Worm (Caenorhabditis elegans) whole organism, L2 larva: ENCODE data around the gene marb-1.
A peak's percentile ranks its signal among the peaks of the same experiment; 100 is the strongest.

Source experiments
- C34F6.9 ChIP-seq: fragments of 150-350 bp; optimal IDR thresholded peaks from 2 replicates; lab custom pipeline; 2014; ENCODE audit warnings: missing biosample characterization, missing genetic modification characterization
- F13H6.1 ChIP-seq: sonication (generic microtip); optimal IDR thresholded peaks from 2 replicates; lab custom pipeline; 2016; ENCODE audit warnings: missing genetic modification characterization, missing compliant biosample characterization
- R02D3.7 ChIP-seq: fragments of 150-350 bp; optimal IDR thresholded peaks from 2 replicates; lab custom pipeline; 2014; ENCODE audit warnings: missing biosample characterization, missing genetic modification characterization
- Y55F3AM.14 ChIP-seq: fragments of 200-800 bp; sonication (Bioruptor generic); optimal IDR thresholded peaks from 2 replicates; lab custom pipeline; 2018; ENCODE audit warnings: mild to moderate bottlenecking, missing genetic modification characterization, missing compliant biosample characterization
- ZK546.5 ChIP-seq: sonication (generic microtip); optimal IDR thresholded peaks from 2 replicates; lab custom pipeline; 2017; ENCODE audit warnings: missing biosample characterization, missing genetic modification characterization
- alr-1 ChIP-seq: fragments of 150-350 bp; optimal IDR thresholded peaks from 2 replicates; lab custom pipeline; 2014; ENCODE audit warnings: missing biosample characterization, missing genetic modification characterization
- aly-2 ChIP-seq: fragments of 150-350 bp; optimal IDR thresholded peaks from 2 replicates; lab custom pipeline; 2014; ENCODE audit warnings: missing biosample characterization, missing genetic modification characterization
- ama-1 ChIP-seq: fragments of 150-350 bp; optimal IDR thresholded peaks from 2 replicates; lab custom pipeline; 2018; ENCODE audit warnings: inconsistent platforms
- blmp-1 ChIP-seq: sonication (generic microtip); optimal IDR thresholded peaks from 2 replicates; lab custom pipeline; 2017; ENCODE audit warnings: missing genetic modification characterization, mild to moderate bottlenecking, missing compliant biosample characterization, antibody characterized with exemption, moderate library complexity; ENCODE audit not compliant: insufficient read depth
- ceh-82 ChIP-seq: fragments of 150-350 bp; optimal IDR thresholded peaks from 2 replicates; lab custom pipeline; 2014; ENCODE audit warnings: missing biosample characterization, missing genetic modification characterization
- crh-2 ChIP-seq: sonication (generic microtip); optimal IDR thresholded peaks from 2 replicates; lab custom pipeline; 2017; ENCODE audit warnings: missing biosample characterization, missing genetic modification characterization
- egl-27 ChIP-seq: sonication (generic microtip); optimal IDR thresholded peaks from 3 replicates; lab custom pipeline; 2017; ENCODE audit warnings: missing biosample characterization, missing genetic modification reagents, missing genetic modification characterization
- elt-1 ChIP-seq: fragments of 150-350 bp; optimal IDR thresholded peaks from 2 replicates; lab custom pipeline; 2014; ENCODE audit warnings: missing biosample characterization, missing genetic modification characterization
- elt-3 ChIP-seq: sonication (generic microtip); optimal IDR thresholded peaks from 2 replicates; lab custom pipeline; 2017; ENCODE audit warnings: missing biosample characterization, missing genetic modification characterization
- gmeb-1 ChIP-seq: fragments of 150-350 bp; optimal IDR thresholded peaks from 2 replicates; lab custom pipeline; 2014; ENCODE audit warnings: missing biosample characterization, missing genetic modification characterization
- lin-11 ChIP-seq: fragments of 150-350 bp; sonication (generic microtip); optimal IDR thresholded peaks from 2 replicates; lab custom pipeline; 2014; ENCODE audit warnings: missing biosample characterization, missing genetic modification characterization, inconsistent platforms, mixed read lengths
- lin-13 ChIP-seq: fragments of 150-350 bp; optimal IDR thresholded peaks from 2 replicates; lab custom pipeline; 2014; ENCODE audit warnings: missing biosample characterization, missing genetic modification reagents, missing genetic modification characterization
- lin-39 ChIP-seq: fragments of 150-350 bp; optimal IDR thresholded peaks from 2 replicates; lab custom pipeline; 2014; ENCODE audit warnings: missing biosample characterization, missing genetic modification reagents, missing genetic modification characterization
- lsy-2 ChIP-seq, 2 experiments: fragments of 150-350 bp in 1 of 2; sonication (generic microtip) in 1 of 2; optimal IDR thresholded peaks; 2 replicates each; lab custom pipeline; 2014 to 2017; ENCODE audit warnings: missing biosample characterization in 2 of 2, missing genetic modification characterization in 2 of 2
- mab-5 ChIP-seq: fragments of 150-350 bp; optimal IDR thresholded peaks from 2 replicates; lab custom pipeline; 2014; ENCODE audit warnings: missing biosample characterization, missing genetic modification characterization
- mbf-1 ChIP-seq: sonication (generic microtip); optimal IDR thresholded peaks from 2 replicates; lab custom pipeline; 2017; ENCODE audit warnings: missing biosample characterization, missing genetic modification characterization
- mdl-1 ChIP-seq, 2 experiments: fragments of 150-350 bp in 1 of 2; sonication (generic microtip) in 1 of 2; optimal IDR thresholded peaks; 2 replicates each; lab custom pipeline; 2017; ENCODE audit warnings: missing biosample characterization in 2 of 2, missing genetic modification characterization in 2 of 2
- nhr-11 ChIP-seq: fragments of 150-350 bp; optimal IDR thresholded peaks from 2 replicates; lab custom pipeline; 2014; ENCODE audit warnings: missing biosample characterization, missing genetic modification characterization
- nhr-12 ChIP-seq: fragments of 150-350 bp; optimal IDR thresholded peaks from 2 replicates; lab custom pipeline; 2014; ENCODE audit warnings: missing biosample characterization, missing genetic modification characterization
- nhr-129 ChIP-seq: fragments of 150-350 bp; optimal IDR thresholded peaks from 2 replicates; lab custom pipeline; 2014; ENCODE audit warnings: missing biosample characterization, missing genetic modification characterization
- nhr-21 ChIP-seq: fragments of 150-350 bp; optimal IDR thresholded peaks from 2 replicates; lab custom pipeline; 2014; ENCODE audit warnings: missing biosample characterization, missing genetic modification characterization
- nhr-23 ChIP-seq: fragments of 150-350 bp; optimal IDR thresholded peaks from 2 replicates; lab custom pipeline; 2014; ENCODE audit warnings: missing biosample characterization, missing genetic modification reagents, missing genetic modification characterization
- nhr-237 ChIP-seq: fragments of 150-350 bp; optimal IDR thresholded peaks from 2 replicates; lab custom pipeline; 2014; ENCODE audit warnings: missing biosample characterization, missing genetic modification characterization
- nhr-6 ChIP-seq: fragments of 150-350 bp; optimal IDR thresholded peaks from 2 replicates; lab custom pipeline; 2014; ENCODE audit warnings: missing biosample characterization, missing genetic modification characterization
- nhr-77 ChIP-seq: fragments of 150-350 bp; optimal IDR thresholded peaks from 2 replicates; lab custom pipeline; 2014; ENCODE audit warnings: missing biosample characterization, missing genetic modification characterization
- sem-4 ChIP-seq: fragments of 150-350 bp; optimal IDR thresholded peaks from 2 replicates; lab custom pipeline; 2014; ENCODE audit warnings: missing biosample characterization, missing genetic modification reagents, missing genetic modification characterization
- sma-3 ChIP-seq: sonication (generic microtip); optimal IDR thresholded peaks from 2 replicates; lab custom pipeline; 2016; ENCODE audit warnings: missing genetic modification reagents, missing genetic modification characterization, missing compliant biosample characterization
- sma-9 ChIP-seq, 2 experiments: fragments of 150-350 bp in 1 of 2; sonication (generic microtip) in 1 of 2; optimal IDR thresholded peaks; 2 replicates each; lab custom pipeline; 2014 to 2016; ENCODE audit warnings: missing genetic modification characterization in 2 of 2, mild to moderate bottlenecking in 1 of 2, missing biosample characterization in 1 of 2, missing compliant biosample characterization in 1 of 2, missing genetic modification reagents in 1 of 2, moderate library complexity in 1 of 2
- snpc-4 ChIP-seq: fragments of 150-350 bp; optimal IDR thresholded peaks from 2 replicates; lab custom pipeline; 2014; ENCODE audit warnings: missing biosample characterization, missing genetic modification characterization
- unc-39 ChIP-seq: fragments of 150-350 bp; optimal IDR thresholded peaks from 2 replicates; lab custom pipeline; 2014; ENCODE audit warnings: missing biosample characterization, missing genetic modification characterization
- unc-55 ChIP-seq: fragments of 150-350 bp; sonication (generic microtip); optimal IDR thresholded peaks from 3 replicates; lab custom pipeline; 2014; ENCODE audit warnings: missing biosample characterization, missing genetic modification reagents, missing genetic modification characterization
- unc-62 ChIP-seq: fragments of 150-350 bp; optimal IDR thresholded peaks from 2 replicates; lab custom pipeline; 2014; ENCODE audit warnings: missing biosample characterization, missing genetic modification reagents, missing genetic modification characterization
- zag-1 ChIP-seq: fragments of 150-350 bp; optimal IDR thresholded peaks from 2 replicates; lab custom pipeline; 2014; ENCODE audit warnings: missing biosample characterization, missing genetic modification characterization

The marb-1 gene

ce11 chrIV:12208984-12209676 lies at the start of gene marb-1, which contains the start of gene F35G2.3:
Gene marb-1 (minus strand): TSS chrIV:12209010.
Gene F35G2.3 (plus strand): TSS chrIV:12209626.
- TF ChIP-seq nhr-12 (no peak), nhr-77 (tag; lab: Kevin White, UChicago) (no peak), nhr-11 (tag; lab: Kevin White, UChicago) (no peak), unc-55 (GFP tag; lab: Kevin White, UChicago) (peak; percentile 77), ZK546.5 (tag; lab: Kevin White, UChicago) (no peak), alr-1 (tag; lab: Kevin White, UChicago) (no peak), lin-39 (tag; lab: Kevin White, UChicago) (no peak), ceh-82 (tag; lab: Kevin White, UChicago) (no peak), gmeb-1 (tag; lab: Kevin White, UChicago) (peak; percentile 94), zag-1 (tag; lab: Kevin White, UChicago) (no peak), crh-2 (tag; lab: Kevin White, UChicago) (peak; percentile 54), lsy-2 (tag; optimal IDR thresholded peaks at IDR 0.05; lab: Kevin White, UChicago) (peak; percentile 29 to 80), elt-1 (no peak), elt-3 (tag; lab: Kevin White, UChicago) (no peak), mdl-1 (tag; optimal IDR thresholded peaks at IDR 0.05; lab: Kevin White, UChicago) (no peak), mab-5 (tag; lab: Kevin White, UChicago) (no peak), nhr-237 (tag; lab: Kevin White, UChicago) (no peak), mbf-1 (no peak), F13H6.1 (tag; lab: Kevin White, UChicago) (peak; percentile 26), blmp-1 (tag; lab: Kevin White, UChicago) (no peak), lin-11 (no peak), snpc-4 (tag; lab: Kevin White, UChicago) (no peak), nhr-21 (tag; lab: Kevin White, UChicago) (peak; percentile 45), unc-62 (GFP tag; lab: Kevin White, UChicago) (no peak), sma-3 (GFP tag; lab: Kevin White, UChicago) (peak; percentile 20), R02D3.7 (peak; percentile 93), ama-1 (lab: Kevin White, UChicago) (no peak), egl-27 (no peak), C34F6.9 (tag; lab: Kevin White, UChicago) (peak; percentile 70), nhr-129 (tag; lab: Kevin White, UChicago) (peak; percentile 61), nhr-23 (tag; lab: Kevin White, UChicago) (no peak), sma-9 (GFP tag; optimal IDR thresholded peaks at IDR 0.05; lab: Kevin White, UChicago) (peak; percentile 31), sma-9 (tag; optimal IDR thresholded peaks at IDR 0.05; lab: Kevin White, UChicago) (no peak), aly-2 (tag; lab: Kevin White, UChicago) (no peak), sem-4 (tag; lab: Kevin White, UChicago) (no peak), lin-13 (GFP tag; lab: Kevin White, UChicago) (peak; percentile 24), nhr-6 (tag; lab: Kevin White, UChicago) (no peak)
- TF ChIP-seq, all 48 proteins: peak for 12

- TF ChIP-seq C34F6.9 (tag; lab: Kevin White, UChicago) (no peak), unc-39 (tag; lab: Kevin White, UChicago) (no peak), mab-5 (tag; lab: Kevin White, UChicago) (no peak), nhr-129 (tag; lab: Kevin White, UChicago) (no peak), sma-3 (GFP tag; lab: Kevin White, UChicago) (no peak), sma-9 (GFP tag; optimal IDR thresholded peaks at IDR 0.05; lab: Kevin White, UChicago) (no peak), sma-9 (tag; optimal IDR thresholded peaks at IDR 0.05; lab: Kevin White, UChicago) (no peak), nhr-12 (no peak), snpc-4 (tag; lab: Kevin White, UChicago) (no peak), nhr-21 (tag; lab: Kevin White, UChicago) (no peak), R02D3.7 (no peak), Y55F3AM.14 (GFP tag; lab: Kevin White, UChicago) (no peak), F13H6.1 (tag; lab: Kevin White, UChicago) (no peak), egl-27 (no peak), unc-62 (GFP tag; lab: Kevin White, UChicago) (no peak), nhr-6 (tag; lab: Kevin White, UChicago) (no peak), lin-39 (tag; lab: Kevin White, UChicago) (no peak), zag-1 (tag; lab: Kevin White, UChicago) (no peak), sem-4 (tag; lab: Kevin White, UChicago) (no peak)
Observed at ce11 chrIV:12252579-12252978, 43.8 kb upstream of the marb-1 start, which contains the start of gene dnj-26. Gene dnj-26 (minus strand): TSS chrIV:12252679.
